Worm (Caenorhabditis elegans): ENCODE results near the gene lgc-58.

Gene lgc-58

ce11 chrX:6115502-6115901 is 40.2 kb downstream of the lgc-58 start, which contains the start of gene C15H9.3:
Gene C15H9.3 (plus strand): TSS chrX:6115802.
- TF ChIP-seq unc-62 (GFP tag; optimal IDR thresholded peaks at IDR 0.05 in 1 of 2) (peak in 1 of 2 experiments; percentile 72), unc-62 (tag; optimal IDR thresholded peaks at IDR 0.05) (no peak), ceh-82 (tag; optimal IDR thresholded peaks at IDR 0.05) (no peak)

DNA sequence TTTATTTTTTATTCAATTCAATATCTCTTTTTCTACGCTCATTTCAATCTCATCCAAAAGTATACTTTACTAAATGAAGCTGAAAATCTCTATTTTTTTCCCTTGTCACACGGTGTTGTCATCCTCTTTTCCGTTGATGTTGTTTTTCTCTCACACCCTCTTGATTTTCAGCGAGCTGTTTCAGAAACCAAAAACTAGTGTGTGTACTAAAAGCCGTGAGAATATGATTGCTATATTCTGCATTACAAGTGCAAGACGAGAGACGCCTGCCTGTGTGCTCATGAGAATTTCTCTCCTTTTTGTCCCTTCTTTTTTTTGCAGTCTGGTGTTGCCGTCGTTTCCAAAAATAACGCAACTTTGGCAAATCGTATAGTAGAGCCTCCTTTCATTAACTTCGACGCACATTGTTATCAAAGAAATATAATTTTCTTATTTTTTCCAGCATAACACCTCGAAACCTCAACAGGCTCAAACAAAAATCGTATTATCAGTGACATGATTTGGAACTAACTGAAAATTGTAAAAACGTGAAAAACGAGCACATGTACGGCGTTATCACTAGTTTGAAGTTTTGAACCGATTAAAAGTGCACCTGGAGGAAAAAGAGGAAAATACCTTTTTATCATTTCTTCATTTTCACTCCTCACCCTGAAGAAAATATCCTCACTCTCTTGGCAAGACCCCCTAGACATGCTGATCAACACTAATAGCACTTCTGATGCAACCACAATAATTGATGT is 42.9 kb downstream of the lgc-58 start, which contains the start of gene C15H9.2:
TSS of gene C15H9.2 (plus strand) at position 441 of the 740 bp plus-strand sequence.
- TF ChIP-seq nhr-76 (tag; optimal IDR thresholded peaks at IDR 0.05) (no peak), lir-3 (tag; optimal IDR thresholded peaks at IDR 0.05) (no peak), saeg-2 (GFP tag; IDR thresholded peaks at IDR 0.05) (no peak), dmd-6 (GFP tag; IDR thresholded peaks at IDR 0.05) (peak; percentile 40; the same call in 1 of the 2 replicates), egl-27 (tag; optimal IDR thresholded peaks at IDR 0.05) (no peak), pqm-1 (tag; optimal IDR thresholded peaks at IDR 0.05) (peak; percentile 82), daf-16 (GFP tag; optimal IDR thresholded peaks at IDR 0.05) (no peak), daf-16 (tag; optimal IDR thresholded peaks at IDR 0.05) (peak; percentile 79), mxl-3 (GFP tag; optimal IDR thresholded peaks at IDR 0.05) (peak; percentile 30), hlh-11 (tag; optimal IDR thresholded peaks at IDR 0.05) (peak; percentile 19), cey-2 (tag; optimal IDR thresholded peaks at IDR 0.05; ENCODE audit: borderline replicate concordance, insufficient read depth) (no peak), dve-1 (tag; optimal IDR thresholded peaks at IDR 0.05; ENCODE audit: insufficient read depth) (no peak), nhr-28 (tag; optimal IDR thresholded peaks at IDR 0.05) (peak; percentile 9), lsy-2 (tag; optimal IDR thresholded peaks at IDR 0.05) (no peak), dmd-9 (GFP tag; IDR thresholded peaks at IDR 0.05) (no peak), unc-39 (tag; optimal IDR thresholded peaks at IDR 0.05) (no peak), snpc-1.2 (GFP tag; IDR thresholded peaks at IDR 0.05) (no peak)

DNA sequence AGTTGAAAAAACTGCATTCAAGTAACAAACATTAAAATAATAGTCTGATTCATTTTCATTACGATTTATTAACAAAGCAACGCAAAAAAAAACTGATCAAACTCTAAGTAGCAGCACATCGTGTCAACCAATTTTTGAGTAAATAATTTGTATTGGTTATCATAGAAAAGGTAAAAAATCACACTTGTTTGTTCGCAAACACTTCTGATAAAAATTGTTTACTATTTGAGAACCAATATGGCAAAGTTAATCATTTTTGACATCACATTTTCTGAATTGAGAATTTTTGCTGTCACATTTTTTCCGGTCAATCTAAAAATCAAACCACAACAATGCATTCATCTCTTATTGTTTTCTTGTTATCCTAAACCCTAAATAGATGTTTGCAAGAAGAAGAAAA is 46.0 kb downstream of the lgc-58 start:
- peak; percentile 31 for TF ChIP-seq dve-1 (tag; optimal IDR thresholded peaks at IDR 0.05; ENCODE audit: insufficient read depth)
- no peak for TF ChIP-seq nhr-42 (GFP tag; IDR thresholded peaks at IDR 0.05)
- TF ChIP-seq ZK546.5 (tag; optimal IDR thresholded peaks at IDR 0.05) = no peak
- TF ChIP-seq ctbp-1 (GFP tag; IDR thresholded peaks at IDR 0.05) = no peak
- TF ChIP-seq snpc-1.2 (GFP tag; IDR thresholded peaks at IDR 0.05) = no peak
- TF ChIP-seq R02D3.7 (tag; optimal IDR thresholded peaks at IDR 0.05) = no peak
- TF ChIP-seq nhr-41 (GFP tag; IDR thresholded peaks at IDR 0.05) = no peak
- TF ChIP-seq ceh-32 (tag; optimal IDR thresholded peaks at IDR 0.05; ENCODE audit: poor library complexity) = no peak
- TF ChIP-seq jun-1 (tag; optimal IDR thresholded peaks at IDR 0.05) = no peak
- no peak for TF ChIP-seq unc-39 (tag; optimal IDR thresholded peaks at IDR 0.05)
- peak; percentile 38 for TF ChIP-seq nhr-77 (tag; optimal IDR thresholded peaks at IDR 0.05)
- TF ChIP-seq ztf-11 (tag; optimal IDR thresholded peaks at IDR 0.05) = no peak
- no peak for TF ChIP-seq T26A8.4 (GFP tag; IDR thresholded peaks at IDR 0.05)
- peak; percentile 2 for TF ChIP-seq pqm-1 (tag; optimal IDR thresholded peaks at IDR 0.05)
- TF ChIP-seq dmd-9 (GFP tag; IDR thresholded peaks at IDR 0.05) = no peak
- no peak for TF ChIP-seq zip-2 (tag; optimal IDR thresholded peaks at IDR 0.05)
- TF ChIP-seq Y105C5A.15 (GFP tag; IDR thresholded peaks at IDR 0.05) = no peak
- no peak for TF ChIP-seq T20F7.1 (GFP tag; optimal IDR thresholded peaks at IDR 0.05)
- no peak for TF ChIP-seq F26F4.8 (GFP tag; conservative IDR thresholded peaks at IDR 0.05)
- no peak for TF ChIP-seq daf-12 (tag; optimal IDR thresholded peaks at IDR 0.05)
- TF ChIP-seq F10B5.3 (tag; optimal IDR thresholded peaks at IDR 0.05) = no peak
- no peak for TF ChIP-seq tra-1 (GFP tag; IDR thresholded peaks at IDR 0.05)
- no peak for TF ChIP-seq daf-16 (GFP tag; optimal IDR thresholded peaks at IDR 0.05)
- TF ChIP-seq daf-16 (tag; optimal IDR thresholded peaks at IDR 0.05) = peak; percentile 97
- TF ChIP-seq gei-8 (GFP tag; optimal IDR thresholded peaks at IDR 0.05) = no peak
- TF ChIP-seq sdz-12 (GFP tag; optimal IDR thresholded peaks at IDR 0.05) = no peak
- no peak for TF ChIP-seq unc-62 (GFP tag; optimal IDR thresholded peaks at IDR 0.05 in 1 of 2)
- TF ChIP-seq unc-62 (tag; optimal IDR thresholded peaks at IDR 0.05) = no peak
- TF ChIP-seq nhr-28 (tag; optimal IDR thresholded peaks at IDR 0.05) = peak; percentile 25
- no peak for TF ChIP-seq zfp-3 (GFP tag; conservative IDR thresholded peaks at IDR 0.05)
- no peak for TF ChIP-seq Y48G9A.11 (GFP tag; IDR thresholded peaks at IDR 0.05)
- no peak for TF ChIP-seq ceh-82 (tag; optimal IDR thresholded peaks at IDR 0.05)
- TF ChIP-seq daf-8 (GFP tag; IDR thresholded peaks at IDR 0.05) = no peak

Data from whole organism, L4 larva.